Worm (Caenorhabditis elegans) whole organism, young adult: Measurements from ENCODE around the gene gmeb-3.

ENCODE experiments used
- B0261.1 ChIP-seq: sonication (generic microtip); optimal IDR thresholded peaks from 2 replicates; lab custom pipeline; 2016; ENCODE audit warnings: mild to moderate bottlenecking, missing genetic modification characterization, moderate library complexity, missing compliant biosample characterization
- C06A6.2 ChIP-seq: fragments of 200-800 bp; sonication (Bioruptor generic); conservative IDR thresholded peaks from 2 replicates; pipeline ENCODE4 v1.3.6; 2022; ENCODE audit warnings: missing genetic modification characterization, missing compliant biosample characterization
- F10E7.11 ChIP-seq: sonication (generic microtip); optimal IDR thresholded peaks from 2 replicates; lab custom pipeline; 2017; ENCODE audit warnings: mild to moderate bottlenecking, missing genetic modification characterization, moderate library complexity, missing compliant biosample characterization
- F22D6.2 ChIP-seq: sonication (generic microtip); optimal IDR thresholded peaks from 2 replicates; lab custom pipeline; 2016; ENCODE audit warnings: mild to moderate bottlenecking, missing genetic modification characterization, missing compliant biosample characterization
- F52B5.7 ChIP-seq: sonication (generic microtip); optimal IDR thresholded peaks from 2 replicates; lab custom pipeline; 2016; ENCODE audit warnings: mild to moderate bottlenecking, missing genetic modification characterization, missing compliant biosample characterization
- F57A8.1 ChIP-seq: fragments of 200-800 bp; sonication (Bioruptor generic); optimal IDR thresholded peaks from 2 replicates; lab custom pipeline; 2018; ENCODE audit warnings: mild to moderate bottlenecking, missing genetic modification characterization, moderate library complexity, missing compliant biosample characterization
- K12H6.12 ChIP-seq: fragments of 200-800 bp; sonication (Bioruptor generic); optimal IDR thresholded peaks from 2 replicates; lab custom pipeline; 2018; ENCODE audit warnings: mild to moderate bottlenecking, missing genetic modification characterization, missing compliant biosample characterization
- T07F8.4 ChIP-seq: sonication (generic microtip); optimal IDR thresholded peaks from 2 replicates; lab custom pipeline; 2016; ENCODE audit warnings: mild to moderate bottlenecking, missing genetic modification characterization, moderate library complexity, missing compliant biosample characterization
- Y56A3A.18 ChIP-seq: fragments of 200-800 bp; sonication (Bioruptor generic); IDR thresholded peaks from 2 replicates; pipeline ENCODE4 v1.3.6; 2022; ENCODE audit warnings: missing genetic modification reagents, missing genetic modification characterization, missing compliant biosample characterization
- akir-1 ChIP-seq: fragments of 200-800 bp; sonication (Bioruptor generic); optimal IDR thresholded peaks from 2 replicates; lab custom pipeline; 2018; ENCODE audit warnings: mild to moderate bottlenecking, missing genetic modification characterization, moderate library complexity, missing compliant biosample characterization
- ama-1 ChIP-seq, 3 experiments: fragments of 150-350 bp in 1 of 3; sonication (generic microtip) in 2 of 3; optimal IDR thresholded peaks; 2 replicates each; lab custom pipeline; 2014 to 2018; ENCODE audit warnings: missing biosample characterization in 2 of 3, missing genetic modification characterization in 2 of 3, missing genetic modification reagents in 2 of 3
- athp-1 ChIP-seq: sonication (generic microtip); optimal IDR thresholded peaks from 2 replicates; lab custom pipeline; 2017; ENCODE audit warnings: mild to moderate bottlenecking, missing genetic modification characterization, missing compliant biosample characterization
- ceh-79 ChIP-seq: sonication (generic microtip); optimal IDR thresholded peaks from 2 replicates; lab custom pipeline; 2017; ENCODE audit warnings: mild to moderate bottlenecking, missing genetic modification characterization, missing compliant biosample characterization
- ceh-91 ChIP-seq: fragments of 200-800 bp; sonication (Bioruptor generic); IDR thresholded peaks from 2 replicates; pipeline ENCODE4 v1.3.6; 2022; ENCODE audit warnings: missing genetic modification reagents, missing genetic modification characterization, missing compliant biosample characterization
- dpff-1 ChIP-seq: sonication (generic microtip); optimal IDR thresholded peaks from 2 replicates; lab custom pipeline; 2017; ENCODE audit warnings: mild to moderate bottlenecking, missing genetic modification characterization, missing compliant biosample characterization
- efl-1 ChIP-seq: fragments of 150-350 bp; optimal IDR thresholded peaks from 2 replicates; lab custom pipeline; 2014; ENCODE audit warnings: missing biosample characterization, missing genetic modification reagents, missing genetic modification characterization
- egrh-3 ChIP-seq: fragments of 200-800 bp; sonication (Bioruptor generic); IDR thresholded peaks from 2 replicates; pipeline ENCODE4 v1.3.6; 2022; ENCODE audit warnings: missing genetic modification reagents, missing genetic modification characterization, missing compliant biosample characterization
- ekl-4 ChIP-seq: fragments of 200-800 bp; sonication (Bioruptor generic); IDR thresholded peaks from 2 replicates; pipeline ENCODE4 v1.3.6; 2022; ENCODE audit warnings: missing genetic modification reagents, missing genetic modification characterization, missing compliant biosample characterization
- fkh-3 ChIP-seq: sonication (generic microtip); optimal IDR thresholded peaks from 2 replicates; lab custom pipeline; 2016; ENCODE audit warnings: mild to moderate bottlenecking, missing genetic modification characterization, missing compliant biosample characterization
- gei-17 ChIP-seq: fragments of 200-800 bp; sonication (Bioruptor generic); optimal IDR thresholded peaks from 2 replicates; lab custom pipeline; 2018; ENCODE audit warnings: mild to moderate bottlenecking, missing genetic modification characterization, missing compliant biosample characterization
- hlh-12 ChIP-seq: sonication (generic microtip); optimal IDR thresholded peaks from 2 replicates; lab custom pipeline; 2016; ENCODE audit warnings: missing genetic modification characterization, missing compliant biosample characterization
- hlh-26 ChIP-seq: fragments of 200-800 bp; sonication (Bioruptor generic); conservative IDR thresholded peaks from 2 replicates; pipeline ENCODE4 v1.3.6; 2022; ENCODE audit warnings: missing genetic modification reagents, missing genetic modification characterization, missing compliant biosample characterization
- hmg-1.2 ChIP-seq: fragments of 200-800 bp; sonication (Bioruptor generic); IDR thresholded peaks from 2 replicates; pipeline ENCODE4 v1.3.6; 2022; ENCODE audit warnings: missing genetic modification reagents, missing genetic modification characterization, missing compliant biosample characterization
- hrde-1 ChIP-seq: sonication (generic microtip); optimal IDR thresholded peaks from 2 replicates; lab custom pipeline; 2016; ENCODE audit warnings: missing genetic modification characterization, mild to moderate bottlenecking, missing compliant biosample characterization, moderate library complexity, missing genotype, missing genetic modification reagents, borderline replicate concordance
- let-526 ChIP-seq: fragments of 200-800 bp; sonication (Bioruptor generic); IDR thresholded peaks from 2 replicates; pipeline ENCODE4 v1.3.6; 2022; ENCODE audit warnings: missing genetic modification reagents, missing genetic modification characterization, missing compliant biosample characterization
- lin-26 ChIP-seq: fragments of 200-800 bp; sonication (Bioruptor generic); IDR thresholded peaks from 2 replicates; pipeline ENCODE4 v1.3.6; 2022; ENCODE audit warnings: missing genetic modification reagents, missing genetic modification characterization, missing compliant biosample characterization
- lin-54 ChIP-seq: fragments of 200-800 bp; sonication (Bioruptor generic); optimal IDR thresholded peaks from 2 replicates; lab custom pipeline; 2018; ENCODE audit warnings: mild to moderate bottlenecking, missing genetic modification characterization, missing compliant biosample characterization
- madf-8 ChIP-seq: fragments of 200-800 bp; sonication (Bioruptor generic); conservative IDR thresholded peaks from 2 replicates; pipeline ENCODE4 v1.3.6; 2022; ENCODE audit warnings: missing genetic modification reagents, missing genetic modification characterization, missing compliant biosample characterization
- mcd-1 ChIP-seq: fragments of 200-800 bp; sonication (Bioruptor generic); IDR thresholded peaks from 2 replicates; pipeline ENCODE4 v1.3.6; 2022; ENCODE audit warnings: missing genetic modification reagents, missing genetic modification characterization, missing compliant biosample characterization
- nhr-120 ChIP-seq: fragments of 200-800 bp; sonication (Bioruptor generic); IDR thresholded peaks from 2 replicates; pipeline ENCODE4 v1.3.6; 2022; ENCODE audit warnings: missing genetic modification characterization, missing compliant biosample characterization
- nhr-27 ChIP-seq: fragments of 200-800 bp; sonication (Bioruptor generic); optimal IDR thresholded peaks from 2 replicates; lab custom pipeline; 2018; ENCODE audit warnings: mild to moderate bottlenecking, missing genetic modification characterization, moderate library complexity, missing compliant biosample characterization
- nhr-90 ChIP-seq: sonication (generic microtip); optimal IDR thresholded peaks from 2 replicates; lab custom pipeline; 2016; ENCODE audit warnings: missing genotype, mild to moderate bottlenecking, missing genetic modification characterization, missing compliant biosample characterization
- pha-4 ChIP-seq: fragments of 150-350 bp; sonication (generic microtip); optimal IDR thresholded peaks from 2 replicates; lab custom pipeline; 2014; ENCODE audit warnings: missing biosample characterization, missing genetic modification reagents, missing genetic modification characterization
- rcor-1 ChIP-seq: fragments of 200-800 bp; sonication (Bioruptor generic); IDR thresholded peaks from 2 replicates; pipeline ENCODE4 v1.3.6; 2022; ENCODE audit warnings: missing genetic modification reagents, missing genetic modification characterization, missing compliant biosample characterization
- rpc-1 ChIP-seq, 2 experiments: fragments of 150-350 bp in 1 of 2; sonication (generic microtip) in 1 of 2; optimal IDR thresholded peaks; 2 replicates each; lab custom pipeline; 2014 to 2018; ENCODE audit warnings: missing biosample characterization in 1 of 2, missing genetic modification characterization in 1 of 2, missing genetic modification reagents in 1 of 2, missing genotype in 1 of 2
- somi-1 ChIP-seq: fragments of 200-800 bp; sonication (Bioruptor generic); optimal IDR thresholded peaks from 2 replicates; lab custom pipeline; 2018; ENCODE audit warnings: mild to moderate bottlenecking, missing genetic modification characterization, missing compliant biosample characterization
- sptf-2 ChIP-seq: fragments of 200-800 bp; sonication (Bioruptor generic); optimal IDR thresholded peaks from 2 replicates; lab custom pipeline; 2018; ENCODE audit warnings: mild to moderate bottlenecking, missing genetic modification characterization, missing compliant biosample characterization
- tbp1 ChIP-seq: fragments of 200-800 bp; sonication (Bioruptor generic); optimal IDR thresholded peaks from 2 replicates; lab custom pipeline; 2018; ENCODE audit warnings: mild to moderate bottlenecking, missing genetic modification characterization, missing compliant biosample characterization
- xnd-1 ChIP-seq: sonication (generic microtip); optimal IDR thresholded peaks from 2 replicates; lab custom pipeline; 2016; ENCODE audit warnings: missing genotype, missing genetic modification reagents, missing genetic modification characterization, missing compliant biosample characterization
- ztf-18 ChIP-seq: sonication (generic microtip); optimal IDR thresholded peaks from 2 replicates; lab custom pipeline; 2016; ENCODE audit warnings: missing genotype, mild to moderate bottlenecking, missing genetic modification characterization, missing compliant biosample characterization
- ztf-28 ChIP-seq: fragments of 200-800 bp; sonication (Bioruptor generic); IDR thresholded peaks from 2 replicates; pipeline ENCODE4 v1.3.6; 2022; ENCODE audit warnings: missing genetic modification reagents, missing genetic modification characterization, missing compliant biosample characterization

The gmeb-3 gene

DNA sequence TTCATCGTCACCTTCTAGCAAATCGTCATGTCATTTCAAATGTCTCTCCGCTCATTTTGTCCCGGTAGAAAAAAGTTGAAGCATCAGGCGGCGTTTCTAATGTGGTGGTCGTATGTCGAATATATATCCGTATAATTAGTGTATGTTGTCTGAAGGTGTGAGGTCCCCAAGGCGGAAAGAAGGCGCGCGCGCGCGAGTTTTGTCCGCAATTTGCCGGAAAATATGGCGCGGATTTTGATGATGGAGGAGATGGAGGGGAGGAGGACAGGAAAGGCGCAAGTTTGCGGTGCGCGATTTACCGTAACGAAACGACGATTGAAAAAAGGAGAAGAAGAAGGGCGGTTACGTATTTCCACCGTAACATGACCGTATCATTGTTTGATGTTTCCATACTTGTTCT lies 26.2 kb upstream of the gmeb-3 start (continued):
- TF ChIP-seq ztf-18, result no peak
- no peak for TF ChIP-seq ztf-28 (GFP tag; lab: Robert Waterston, UW)
- TF ChIP-seq let-526 (GFP tag; lab: Robert Waterston, UW), result no peak
- TF ChIP-seq xnd-1 (tag; lab: Kevin White, UChicago), result no peak
- no peak for TF ChIP-seq lin-54
- 0 out of 2 replicates have a peak, but pooled peaks have one; percentile 17 for TF ChIP-seq egrh-3 (GFP tag; lab: Robert Waterston, UW)
- TF ChIP-seq F22D6.2, result no peak
- TF ChIP-seq lin-26 (GFP tag; lab: Robert Waterston, UW), result no peak
- no peak for TF ChIP-seq tbp1 (GFP tag; lab: Kevin White, UChicago)
- TF ChIP-seq somi-1 (GFP tag; lab: Kevin White, UChicago), result no peak

- no peak for TF ChIP-seq akir-1 (GFP tag; lab: Kevin White, UChicago)
- TF ChIP-seq gei-17 (GFP tag; lab: Kevin White, UChicago), result no peak
- no peak for TF ChIP-seq F52B5.7
- TF ChIP-seq ceh-79, result no peak
- TF ChIP-seq ekl-4 (GFP tag; lab: Robert Waterston, UW), result no peak
- no peak for TF ChIP-seq fkh-3 (tag; lab: Kevin White, UChicago)
- TF ChIP-seq hlh-12 (tag; lab: Kevin White, UChicago), result no peak
- no peak for TF ChIP-seq sptf-2
- TF ChIP-seq K12H6.12 (tag; lab: Kevin White, UChicago), result no peak
- no peak for TF ChIP-seq lin-26 (GFP tag; lab: Robert Waterston, UW)
- no peak for TF ChIP-seq rpc-1 (optimal IDR thresholded peaks at IDR 0.05; lab: Kevin White, UChicago)
- TF ChIP-seq rpc-1 (tag; optimal IDR thresholded peaks at IDR 0.05; lab: Kevin White, UChicago), result no peak
- no peak for TF ChIP-seq athp-1 (tag; lab: Kevin White, UChicago)
- no peak for TF ChIP-seq ztf-18
- no peak for TF ChIP-seq nhr-120 (GFP tag; lab: Robert Waterston, UW)
- TF ChIP-seq Y56A3A.18 (GFP tag; lab: Robert Waterston, UW), result no peak
- TF ChIP-seq ztf-28 (GFP tag; lab: Robert Waterston, UW), result no peak
Measured at ce11 chrIII:3743367-3743766, 24.9 kb upstream of the gmeb-3 start.

DNA sequence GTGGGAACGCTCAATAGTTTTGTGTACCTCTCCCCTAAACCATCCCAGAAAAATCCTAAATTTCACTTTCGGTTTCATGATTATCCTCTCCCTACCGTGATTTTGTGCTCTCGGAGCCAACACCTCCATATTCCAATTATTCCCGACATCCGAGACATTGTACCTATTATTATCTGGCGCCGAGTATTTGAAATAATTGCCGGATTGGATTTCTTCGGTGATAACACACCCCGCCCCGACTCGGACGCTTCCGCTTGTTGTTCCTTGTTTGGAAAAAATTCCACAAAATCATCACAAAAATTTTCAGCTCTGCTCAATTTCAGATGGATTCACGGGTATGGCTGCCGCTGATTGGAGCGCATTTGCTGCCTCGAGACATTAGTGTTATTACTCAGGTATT lies 23.2 kb upstream of the gmeb-3 start, which contains the start of gene lin-48:
lin-48 (plus strand) TSS at position 301 of the 400 bp plus-strand sequence.
- TF ChIP-seq hrde-1 (tag; lab: Kevin White, UChicago) (no peak), rpc-1 (optimal IDR thresholded peaks at IDR 0.05; lab: Kevin White, UChicago) (no peak), rpc-1 (tag; optimal IDR thresholded peaks at IDR 0.05; lab: Kevin White, UChicago) (no peak), F57A8.1 (GFP tag; lab: Kevin White, UChicago) (no peak), C06A6.2 (GFP tag; lab: Robert Waterston, UW) (no peak), nhr-120 (GFP tag; lab: Robert Waterston, UW) (no peak)

ce11 chrIII:3759312-3759711 lies 9.0 kb upstream of the gmeb-3 start, which contains the start of gene arcp-1:
Gene arcp-1 (minus strand): TSS chrIII:3759412.
- TF ChIP-seq F57A8.1 (GFP tag; lab: Kevin White, UChicago) (no peak), Y56A3A.18 (GFP tag; lab: Robert Waterston, UW) (no peak), mcd-1 (GFP tag; lab: Robert Waterston, UW) (no peak), T07F8.4 (tag; lab: Kevin White, UChicago) (no peak), hlh-26 (no peak), nhr-90 (tag; lab: Kevin White, UChicago) (no peak), C06A6.2 (GFP tag; lab: Robert Waterston, UW) (no peak), madf-8 (GFP tag; lab: Robert Waterston, UW) (no peak), ceh-91 (GFP tag; lab: Robert Waterston, UW) (no peak), nhr-27 (tag; lab: Kevin White, UChicago) (no peak), pha-4 (tag; lab: Kevin White, UChicago) (no peak), hmg-1.2 (GFP tag; lab: Robert Waterston, UW) (no peak), rcor-1 (no peak), B0261.1 (tag; lab: Kevin White, UChicago) (no peak), dpff-1 (no peak), F10E7.11 (no peak), ama-1 (optimal IDR thresholded peaks at IDR 0.05; lab: Kevin White, UChicago) (no peak), ama-1 (GFP tag; optimal IDR thresholded peaks at IDR 0.05; lab: Kevin White, UChicago) (no peak), efl-1 (GFP tag; lab: Kevin White, UChicago) (no peak)
